Worm (Caenorhabditis elegans) whole organism, young adult: ENCODE data around the gene pho-6.

ENCODE experiments used
- ZK185.1 ChIP-seq: sonication (generic microtip); optimal IDR thresholded peaks from 2 replicates; lab custom pipeline; 2016; ENCODE audit warnings: mild to moderate bottlenecking, missing genetic modification characterization, missing compliant biosample characterization; ENCODE audit not compliant: poor library complexity, severe bottlenecking
- dpl-1 ChIP-seq: fragments of 150-350 bp; optimal IDR thresholded peaks from 2 replicates; lab custom pipeline; 2014; ENCODE audit warnings: missing biosample characterization, missing genetic modification reagents, missing genetic modification characterization
- lsy-27 ChIP-seq: sonication (generic microtip); optimal IDR thresholded peaks from 2 replicates; lab custom pipeline; 2017; ENCODE audit warnings: missing genetic modification characterization, mild to moderate bottlenecking, missing compliant biosample characterization, antibody characterized with exemption, missing genotype, borderline replicate concordance; ENCODE audit not compliant: insufficient read depth
- pha-4 ChIP-seq: fragments of 150-350 bp; sonication (generic microtip); optimal IDR thresholded peaks from 2 replicates; lab custom pipeline; 2014; ENCODE audit warnings: missing biosample characterization, missing genetic modification reagents, missing genetic modification characterization

ce11 chrV:8394357-8394850 lies at the start of gene pho-6, which contains the start of gene F52E1.3:
- TF ChIP-seq ZK185.1 (tag; lab: Kevin White, UChicago), result no peak
- no peak for TF ChIP-seq pha-4 (tag; lab: Kevin White, UChicago)
- TF ChIP-seq dpl-1 (GFP tag; lab: Kevin White, UChicago), result no peak
- no peak for TF ChIP-seq lsy-27
